Worm (Caenorhabditis elegans) whole organism, young adult: ENCODE results near the gene clec-9.

Experiments used
- C17E4.6 ChIP-seq: fragments of 200-800 bp; sonication (Bioruptor generic); IDR thresholded peaks from 2 replicates; pipeline ENCODE4 v1.3.6; 2022; ENCODE audit warnings: missing genetic modification reagents, missing genetic modification characterization, missing compliant biosample characterization
- D2030.7 ChIP-seq: fragments of 200-800 bp; sonication (Bioruptor generic); IDR thresholded peaks from 2 replicates; pipeline ENCODE4 v1.3.6; 2022; ENCODE audit warnings: missing genetic modification reagents, missing genetic modification characterization, missing compliant biosample characterization
- F33H1.4 ChIP-seq: fragments of 200-800 bp; sonication (Bioruptor generic); IDR thresholded peaks from 2 replicates; pipeline ENCODE4 v1.3.6; 2022; ENCODE audit warnings: missing genetic modification reagents, missing genetic modification characterization, missing compliant biosample characterization
- F39B2.1 ChIP-seq: fragments of 200-800 bp; sonication (Bioruptor generic); IDR thresholded peaks from 2 replicates; pipeline ENCODE4 v1.3.6; 2022; ENCODE audit warnings: missing genetic modification reagents, missing genetic modification characterization, missing compliant biosample characterization
- F55B11.4 ChIP-seq: sonication (generic microtip); optimal IDR thresholded peaks from 2 replicates; lab custom pipeline; 2016; ENCODE audit warnings: missing compliant biosample characterization, missing genetic modification characterization, borderline replicate concordance; ENCODE audit not compliant: insufficient read depth
- F57A8.1 ChIP-seq: fragments of 200-800 bp; sonication (Bioruptor generic); optimal IDR thresholded peaks from 2 replicates; lab custom pipeline; 2018; ENCODE audit warnings: mild to moderate bottlenecking, missing genetic modification characterization, moderate library complexity, missing compliant biosample characterization
- T26A5.8 ChIP-seq: sonication (generic microtip); optimal IDR thresholded peaks from 2 replicates; lab custom pipeline; 2016; ENCODE audit warnings: missing genetic modification characterization, missing compliant biosample characterization
- Y53F4B.3 ChIP-seq: fragments of 200-800 bp; sonication (Bioruptor generic); IDR thresholded peaks from 2 replicates; pipeline ENCODE4 v1.3.6; 2022; ENCODE audit warnings: missing genetic modification reagents, missing genetic modification characterization, missing compliant biosample characterization
- Y95B8A.8 ChIP-seq: fragments of 200-800 bp; sonication (Bioruptor generic); IDR thresholded peaks from 2 replicates; pipeline ENCODE4 v1.3.6; 2022; ENCODE audit warnings: missing genetic modification reagents, missing genetic modification characterization, missing compliant biosample characterization
- atf-7 ChIP-seq: sonication (generic microtip); optimal IDR thresholded peaks from 2 replicates; lab custom pipeline; 2017; ENCODE audit warnings: mild to moderate bottlenecking, missing genetic modification characterization, missing compliant biosample characterization
- cebp-1 ChIP-seq, 2 experiments: fragments of 200-800 bp in 1 of 2; sonication (Bioruptor generic) in 1 of 2; sonication (generic microtip) in 1 of 2; IDR thresholded peaks in 1 of 2; optimal IDR thresholded peaks in 1 of 2; 2 replicates each; pipeline versions ENCODE4 v1.3.6 to Lab custom; 2017 to 2022; ENCODE audit warnings: missing compliant biosample characterization in 2 of 2, missing genetic modification characterization in 2 of 2, mild to moderate bottlenecking in 1 of 2, missing genetic modification reagents in 1 of 2, moderate library complexity in 1 of 2
- ceh-58 ChIP-seq: fragments of 200-800 bp; sonication (Bioruptor generic); IDR thresholded peaks from 2 replicates; pipeline ENCODE4 v1.3.6; 2022; ENCODE audit warnings: missing genetic modification characterization, missing compliant biosample characterization
- ceh-91 ChIP-seq: fragments of 200-800 bp; sonication (Bioruptor generic); IDR thresholded peaks from 2 replicates; pipeline ENCODE4 v1.3.6; 2022; ENCODE audit warnings: missing genetic modification reagents, missing genetic modification characterization, missing compliant biosample characterization
- dpff-1 ChIP-seq: sonication (generic microtip); optimal IDR thresholded peaks from 2 replicates; lab custom pipeline; 2017; ENCODE audit warnings: mild to moderate bottlenecking, missing genetic modification characterization, missing compliant biosample characterization
- efl-1 ChIP-seq: fragments of 150-350 bp; optimal IDR thresholded peaks from 2 replicates; lab custom pipeline; 2014; ENCODE audit warnings: missing biosample characterization, missing genetic modification reagents, missing genetic modification characterization
- ets-4 ChIP-seq: fragments of 200-800 bp; sonication (Bioruptor generic); optimal IDR thresholded peaks from 2 replicates; lab custom pipeline; 2018; ENCODE audit warnings: mild to moderate bottlenecking, missing genetic modification characterization, missing compliant biosample characterization
- fkh-3 ChIP-seq: sonication (generic microtip); optimal IDR thresholded peaks from 2 replicates; lab custom pipeline; 2016; ENCODE audit warnings: mild to moderate bottlenecking, missing genetic modification characterization, missing compliant biosample characterization
- him-1 ChIP-seq: sonication (generic microtip); optimal IDR thresholded peaks from 2 replicates; lab custom pipeline; 2016; ENCODE audit warnings: missing genotype, missing genetic modification reagents, missing genetic modification characterization, missing compliant biosample characterization
- hlh-12 ChIP-seq: sonication (generic microtip); optimal IDR thresholded peaks from 2 replicates; lab custom pipeline; 2016; ENCODE audit warnings: missing genetic modification characterization, missing compliant biosample characterization
- hmg-20 ChIP-seq: fragments of 200-800 bp; sonication (Bioruptor generic); IDR thresholded peaks from 2 replicates; pipeline ENCODE4 v1.3.6; 2022; ENCODE audit warnings: missing genetic modification reagents, missing genetic modification characterization, missing compliant biosample characterization
- hsf-1 ChIP-seq: fragments of 200-800 bp; sonication (Bioruptor generic); IDR thresholded peaks from 2 replicates; pipeline ENCODE4 v1.3.6; 2022; ENCODE audit warnings: missing genetic modification reagents, missing genetic modification characterization, missing compliant biosample characterization
- lin-40 ChIP-seq: sonication (generic microtip); optimal IDR thresholded peaks from 2 replicates; lab custom pipeline; 2016; ENCODE audit warnings: missing genetic modification characterization, mild to moderate bottlenecking, missing compliant biosample characterization, missing genotype, missing genetic modification reagents
- lin-54 ChIP-seq: fragments of 200-800 bp; sonication (Bioruptor generic); optimal IDR thresholded peaks from 2 replicates; lab custom pipeline; 2018; ENCODE audit warnings: mild to moderate bottlenecking, missing genetic modification characterization, missing compliant biosample characterization
- nhr-120 ChIP-seq: fragments of 200-800 bp; sonication (Bioruptor generic); IDR thresholded peaks from 2 replicates; pipeline ENCODE4 v1.3.6; 2022; ENCODE audit warnings: missing genetic modification characterization, missing compliant biosample characterization
- nhr-179 ChIP-seq: sonication (generic microtip); optimal IDR thresholded peaks from 2 replicates; lab custom pipeline; 2016; ENCODE audit warnings: mild to moderate bottlenecking, missing genetic modification characterization, missing compliant biosample characterization
- nhr-80 ChIP-seq: sonication (generic microtip); optimal IDR thresholded peaks from 2 replicates; lab custom pipeline; 2016; ENCODE audit warnings: missing genetic modification characterization, missing compliant biosample characterization
- pha-4 ChIP-seq: fragments of 150-350 bp; sonication (generic microtip); optimal IDR thresholded peaks from 2 replicates; lab custom pipeline; 2014; ENCODE audit warnings: missing biosample characterization, missing genetic modification reagents, missing genetic modification characterization
- rcor-1 ChIP-seq: fragments of 200-800 bp; sonication (Bioruptor generic); IDR thresholded peaks from 2 replicates; pipeline ENCODE4 v1.3.6; 2022; ENCODE audit warnings: missing genetic modification reagents, missing genetic modification characterization, missing compliant biosample characterization
- rpc-1 ChIP-seq, 2 experiments: fragments of 150-350 bp in 1 of 2; sonication (generic microtip) in 1 of 2; optimal IDR thresholded peaks; 2 replicates each; lab custom pipeline; 2014 to 2018; ENCODE audit warnings: missing biosample characterization in 1 of 2, missing genetic modification characterization in 1 of 2, missing genetic modification reagents in 1 of 2, missing genotype in 1 of 2
- snpc-1.1 ChIP-seq: sonication (generic microtip); optimal IDR thresholded peaks from 2 replicates; lab custom pipeline; 2017; ENCODE audit warnings: missing genetic modification characterization, mild to moderate bottlenecking, missing compliant biosample characterization, antibody characterized with exemption, moderate library complexity, missing genotype, missing genetic modification reagents; ENCODE audit not compliant: insufficient read depth
- sptf-2 ChIP-seq: fragments of 200-800 bp; sonication (Bioruptor generic); optimal IDR thresholded peaks from 2 replicates; lab custom pipeline; 2018; ENCODE audit warnings: mild to moderate bottlenecking, missing genetic modification characterization, missing compliant biosample characterization
- tbp1 ChIP-seq: fragments of 200-800 bp; sonication (Bioruptor generic); optimal IDR thresholded peaks from 2 replicates; lab custom pipeline; 2018; ENCODE audit warnings: mild to moderate bottlenecking, missing genetic modification characterization, missing compliant biosample characterization
- xnd-1 ChIP-seq: sonication (generic microtip); optimal IDR thresholded peaks from 2 replicates; lab custom pipeline; 2016; ENCODE audit warnings: missing genotype, missing genetic modification reagents, missing genetic modification characterization, missing compliant biosample characterization
- zfh-2 ChIP-seq: fragments of 200-800 bp; sonication (Bioruptor generic); conservative IDR thresholded peaks from 2 replicates; pipeline ENCODE4 v1.3.6; 2022; ENCODE audit warnings: missing genetic modification reagents, missing genetic modification characterization, missing compliant biosample characterization
- ztf-22 ChIP-seq: fragments of 200-800 bp; sonication (Bioruptor generic); optimal IDR thresholded peaks from 2 replicates; lab custom pipeline; 2018; ENCODE audit warnings: mild to moderate bottlenecking, missing genetic modification characterization, moderate library complexity, missing compliant biosample characterization
- ztf-26 ChIP-seq: sonication (generic microtip); optimal IDR thresholded peaks from 2 replicates; lab custom pipeline; 2017; ENCODE audit warnings: missing genetic modification characterization, missing compliant biosample characterization
- ztf-28 ChIP-seq: fragments of 200-800 bp; sonication (Bioruptor generic); IDR thresholded peaks from 2 replicates; pipeline ENCODE4 v1.3.6; 2022; ENCODE audit warnings: missing genetic modification reagents, missing genetic modification characterization, missing compliant biosample characterization
- ztf-3 ChIP-seq: fragments of 200-800 bp; sonication (Bioruptor generic); optimal IDR thresholded peaks from 2 replicates; lab custom pipeline; 2018; ENCODE audit warnings: mild to moderate bottlenecking, missing genetic modification characterization, missing compliant biosample characterization

Gene clec-9

DNA sequence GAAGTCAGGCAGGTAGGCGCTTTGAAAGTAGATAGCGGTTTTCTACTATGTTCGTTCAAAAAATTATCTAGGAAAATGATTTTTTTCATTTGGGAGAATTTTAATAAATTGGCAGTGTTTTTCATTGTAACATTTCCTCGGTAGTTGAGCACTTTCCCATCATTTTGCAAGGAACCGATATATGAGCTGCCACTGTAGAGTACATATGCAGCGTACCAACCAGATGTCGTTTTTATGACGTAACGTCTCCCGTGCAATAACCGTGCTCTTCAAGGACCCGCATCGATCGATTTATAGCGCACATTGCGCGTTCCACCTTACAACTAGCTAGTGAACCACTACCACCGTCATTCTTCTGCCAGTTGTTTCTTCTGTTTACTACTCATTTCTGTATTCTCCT, 35.7 kb upstream of the clec-9 start, which contains the start of gene T25E12.6:
TSS of gene T25E12.6 (plus strand) at position 301 of the 400 bp plus-strand sequence.
- no peak for TF ChIP-seq Y53F4B.3 (GFP tag; lab: Robert Waterston, UW)
- TF ChIP-seq C17E4.6 (GFP tag; lab: Robert Waterston, UW) = no peak
- no peak for TF ChIP-seq F57A8.1 (GFP tag; lab: Kevin White, UChicago)
- no peak for TF ChIP-seq lin-40 (tag; lab: Kevin White, UChicago)
- no peak for TF ChIP-seq ets-4 (GFP tag; lab: Kevin White, UChicago)
- TF ChIP-seq ztf-3 (GFP tag; lab: Kevin White, UChicago) = no peak
- no peak for TF ChIP-seq T26A5.8 (tag; lab: Kevin White, UChicago)
- no peak for TF ChIP-seq lin-54 (GFP tag; lab: Kevin White, UChicago)
- no peak for TF ChIP-seq ztf-28 (GFP tag; lab: Robert Waterston, UW)
- no peak for TF ChIP-seq pha-4 (tag; lab: Kevin White, UChicago)
- TF ChIP-seq snpc-1.1 (tag; lab: Kevin White, UChicago) = no peak
- TF ChIP-seq atf-7 = no peak
- TF ChIP-seq sptf-2 (GFP tag; lab: Kevin White, UChicago) = no peak
- TF ChIP-seq dpff-1 (tag; lab: Kevin White, UChicago) = no peak
- no peak for TF ChIP-seq F55B11.4 (tag; lab: Kevin White, UChicago)
- no peak for TF ChIP-seq nhr-80 (tag; lab: Kevin White, UChicago)
- TF ChIP-seq fkh-3 (tag; lab: Kevin White, UChicago) = no peak
- TF ChIP-seq him-1 (tag; lab: Kevin White, UChicago) = no peak
- TF ChIP-seq hmg-20 (GFP tag; lab: Robert Waterston, UW) = no peak
- no peak for TF ChIP-seq nhr-179
- TF ChIP-seq, all 124 proteins: peak for 0

DNA sequence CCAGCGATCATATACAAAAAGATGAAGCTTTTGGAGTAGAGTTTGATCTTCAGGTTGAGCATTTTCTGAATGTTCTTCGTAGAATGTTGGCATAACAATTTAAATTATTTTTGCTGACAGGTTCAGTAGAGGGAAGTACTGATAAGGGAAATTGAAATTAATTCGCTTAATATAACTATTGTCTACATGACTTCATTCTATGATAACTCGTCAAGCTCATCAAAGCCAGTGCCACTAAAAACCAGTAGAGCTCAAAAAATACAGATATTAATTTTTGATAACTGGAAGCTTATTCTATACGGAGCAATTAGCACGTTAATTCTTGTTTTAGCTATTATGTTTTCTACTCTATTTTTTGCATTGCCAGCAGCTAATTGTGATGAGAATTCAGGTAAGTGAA, 32.7 kb upstream of the clec-9 start, which contains the start of the genes clec-29 and clec-39:
TSS of gene clec-29 (minus strand) at position 101 of the 400 bp plus-strand sequence.
TSS of gene clec-39 (plus strand) at position 169 of the 400 bp plus-strand sequence.
- no peak for TF ChIP-seq zfh-2
- no peak for TF ChIP-seq F39B2.1 (GFP tag; lab: Robert Waterston, UW)
- TF ChIP-seq rcor-1 (GFP tag; lab: Robert Waterston, UW) = no peak
- TF ChIP-seq xnd-1 (tag; lab: Kevin White, UChicago) = no peak
- TF ChIP-seq D2030.7 = no peak
- no peak for TF ChIP-seq efl-1 (GFP tag; lab: Kevin White, UChicago)
- no peak for TF ChIP-seq ceh-58
- TF ChIP-seq cebp-1 (GFP tag; IDR thresholded peaks at IDR 0.05; lab: Robert Waterston, UW) = no peak
- TF ChIP-seq cebp-1 (tag; optimal IDR thresholded peaks at IDR 0.05; lab: Kevin White, UChicago) = no peak
- no peak for TF ChIP-seq hlh-12 (tag; lab: Kevin White, UChicago)
- no peak for TF ChIP-seq ceh-91 (GFP tag; lab: Robert Waterston, UW)
- TF ChIP-seq Y95B8A.8 = no peak
- TF ChIP-seq sptf-2 (GFP tag; lab: Kevin White, UChicago) = no peak
- no peak for TF ChIP-seq rpc-1 (optimal IDR thresholded peaks at IDR 0.05; lab: Kevin White, UChicago)
- no peak for TF ChIP-seq rpc-1 (tag; optimal IDR thresholded peaks at IDR 0.05; lab: Kevin White, UChicago)
- TF ChIP-seq tbp1 (GFP tag; lab: Kevin White, UChicago) = no peak
- no peak for TF ChIP-seq nhr-120 (GFP tag; lab: Robert Waterston, UW)
- no peak for TF ChIP-seq F33H1.4 (GFP tag; lab: Robert Waterston, UW)
- no peak for TF ChIP-seq ztf-26 (tag; lab: Kevin White, UChicago)
- TF ChIP-seq hsf-1 (GFP tag; lab: Robert Waterston, UW) = no peak
- TF ChIP-seq ztf-22 (GFP tag; lab: Kevin White, UChicago) = no peak
